Fruit fly (Drosophila melanogaster) whole organism, larva: ENCODE results near the gene CG6443.

Experiments
- noc ChIP-seq: fragments of 200-800 bp; sonication (Bioruptor generic); optimal IDR thresholded peaks from 3 replicates; lab custom pipeline; 2019; ENCODE audit warnings: missing biosample characterization, mild to moderate bottlenecking, missing genetic modification characterization, moderate library complexity

Gene CG6443

DNA sequence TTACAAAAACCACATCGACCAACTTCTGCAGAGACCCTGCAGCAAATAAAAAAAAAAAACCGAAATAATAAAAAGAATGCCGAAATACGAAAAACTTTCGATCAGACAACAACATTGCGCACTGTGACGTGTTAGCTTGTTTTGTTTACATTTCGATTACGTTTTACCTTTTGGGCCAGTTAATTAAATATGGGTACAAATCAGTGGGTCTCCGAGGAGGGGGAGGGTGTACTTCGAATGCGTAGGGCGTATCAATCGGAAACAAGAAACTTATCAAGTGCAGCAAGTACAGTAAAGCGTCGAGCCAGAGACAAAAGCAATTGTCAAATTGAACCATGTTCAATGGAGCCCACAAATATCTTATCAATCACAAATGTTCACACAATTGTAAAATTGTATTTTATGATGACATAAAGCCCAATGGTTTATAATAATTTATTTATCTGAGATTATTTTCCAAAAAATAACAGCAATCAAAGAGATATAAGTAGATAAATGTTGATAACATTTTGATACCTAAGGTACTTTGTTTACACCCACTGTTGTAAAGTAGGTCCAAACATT is 27.2 kb upstream of the CG6443 start, which contains the start of gene Lip1:
Lip1 (minus strand) TSS at position 46 of the 564 bp plus-strand sequence.
- TF ChIP-seq noc (tag; lab: Kevin White, UChicago), result no peak

DNA sequence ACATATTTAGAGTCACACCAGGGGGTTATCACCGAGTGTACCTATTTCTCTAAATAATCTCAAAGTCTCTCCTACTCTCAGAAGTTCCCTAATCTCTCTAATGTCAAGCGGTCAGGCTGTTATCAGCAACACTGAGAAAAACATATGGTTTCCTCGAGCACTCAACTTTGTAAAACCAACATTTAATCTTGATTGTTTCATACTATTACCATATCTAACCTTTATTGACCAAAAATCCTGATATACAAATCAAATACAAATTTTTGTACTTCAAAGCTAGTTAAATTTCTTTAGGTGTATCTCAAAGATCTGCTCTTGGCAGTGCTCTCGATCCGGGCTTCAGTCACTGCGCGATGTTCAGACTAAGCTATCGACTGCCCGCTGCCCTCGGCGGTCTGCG is 25.5 kb upstream of the CG6443 start, which contains the start of gene CG6415:
CG6415 (plus strand) TSS at position 341 of the 400 bp plus-strand sequence.
- peak; percentile 92 for TF ChIP-seq noc (tag; lab: Kevin White, UChicago)

DNA sequence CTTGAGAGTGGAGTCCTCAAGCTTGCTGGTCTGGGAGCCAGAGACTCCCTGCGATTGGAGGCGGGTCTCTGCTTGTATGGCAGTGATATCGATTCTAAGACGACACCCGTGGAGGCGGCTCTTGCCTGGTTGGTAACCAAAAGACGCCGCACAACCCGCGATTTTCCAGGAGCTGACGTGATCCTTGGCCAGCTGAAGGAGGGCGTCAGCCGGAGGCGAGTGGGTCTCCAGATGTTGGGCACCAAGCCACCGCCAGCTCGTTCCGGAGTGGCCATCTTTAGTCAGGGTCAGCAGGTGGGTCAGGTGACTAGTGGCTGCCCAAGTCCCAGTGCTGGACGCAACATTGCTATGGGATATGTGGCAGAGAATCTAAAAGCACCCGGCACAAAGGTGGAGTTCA is 24.4 kb upstream of the CG6443 start:
- TF ChIP-seq noc (tag; lab: Kevin White, UChicago), result no peak

DNA sequence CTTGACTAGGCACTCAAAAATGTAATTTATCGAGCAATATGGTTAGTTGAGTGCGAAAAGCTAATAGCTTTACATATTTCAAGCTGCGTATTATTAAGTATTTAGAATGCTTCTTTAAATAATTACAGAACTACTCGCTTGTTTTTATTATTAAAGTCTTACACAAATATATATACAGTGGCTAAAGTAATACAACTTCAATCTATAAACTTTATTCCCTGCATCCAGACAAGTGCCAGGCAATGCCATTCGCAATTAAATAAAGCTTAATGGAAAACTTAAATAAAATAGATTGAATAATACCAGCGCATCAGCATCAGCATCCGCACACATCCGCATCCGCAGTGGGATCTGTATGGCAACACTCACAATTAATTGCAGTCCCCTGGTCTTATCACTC is 22.5 kb upstream of the CG6443 start:
- no peak for TF ChIP-seq noc (tag; lab: Kevin White, UChicago)

DNA sequence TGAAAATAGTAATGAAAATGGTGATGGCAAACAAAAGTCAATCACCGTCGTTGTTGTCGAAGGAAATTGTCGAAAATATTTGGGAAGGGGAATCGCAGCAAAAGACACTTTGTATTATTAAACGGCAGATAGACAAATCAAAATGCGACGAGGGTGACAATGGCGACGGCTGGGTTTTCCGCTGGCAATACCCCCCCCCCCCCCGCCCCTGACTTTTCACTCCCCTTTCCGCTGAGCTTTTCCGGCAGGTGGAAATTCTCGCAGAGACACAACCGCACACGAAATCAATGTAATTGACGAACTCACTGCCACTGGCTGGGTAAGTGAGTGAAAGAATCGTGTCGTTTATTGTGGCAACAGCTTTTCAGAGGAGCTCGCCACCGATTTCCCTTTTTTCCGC is 20.7 kb upstream of the CG6443 start:
- no peak for TF ChIP-seq noc (tag; lab: Kevin White, UChicago)

DNA sequence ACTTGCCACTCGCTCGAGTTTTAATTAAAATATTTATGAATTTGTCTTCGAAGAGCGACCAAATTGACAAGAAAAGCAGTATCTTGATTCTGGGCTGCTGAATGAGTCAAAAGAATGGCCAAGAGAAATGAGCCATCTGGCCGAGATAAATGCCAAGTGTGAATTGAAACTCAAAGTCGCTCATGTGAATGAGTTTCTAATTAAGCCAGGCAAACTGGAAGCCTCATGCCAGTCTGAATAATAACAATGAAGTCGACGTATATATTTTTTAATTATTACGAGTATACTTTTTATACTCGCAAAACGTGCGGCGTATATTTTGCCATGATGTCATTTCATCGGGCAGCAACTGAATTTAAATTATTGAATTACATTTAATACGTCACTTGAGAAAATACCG is 19.4 kb upstream of the CG6443 start, which contains the start of gene Lip2:
Lip2 (minus strand) TSS at position 101 of the 400 bp plus-strand sequence.
- no peak for TF ChIP-seq noc (tag; lab: Kevin White, UChicago)

DNA sequence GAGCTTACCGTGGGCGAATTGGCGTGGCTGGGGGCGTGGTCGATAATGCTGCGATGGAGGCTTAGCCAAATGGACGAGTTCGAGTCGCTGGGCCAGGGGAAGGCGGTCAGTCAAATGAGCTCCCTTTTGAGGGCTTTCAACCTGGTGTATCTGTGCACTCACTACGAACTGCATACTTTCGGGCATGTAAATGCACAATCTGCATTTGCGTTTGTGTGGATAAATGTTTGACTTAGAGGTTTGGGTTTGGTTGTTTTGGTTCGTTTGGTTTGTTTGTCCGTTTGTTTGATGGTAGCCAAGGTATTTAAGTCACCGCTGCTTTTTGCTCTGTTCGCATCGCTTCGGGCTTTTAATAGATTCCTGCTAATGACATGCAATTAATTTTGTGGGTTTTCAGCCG is 17.6 kb upstream of the CG6443 start:
- no peak for TF ChIP-seq noc (tag; lab: Kevin White, UChicago)

DNA sequence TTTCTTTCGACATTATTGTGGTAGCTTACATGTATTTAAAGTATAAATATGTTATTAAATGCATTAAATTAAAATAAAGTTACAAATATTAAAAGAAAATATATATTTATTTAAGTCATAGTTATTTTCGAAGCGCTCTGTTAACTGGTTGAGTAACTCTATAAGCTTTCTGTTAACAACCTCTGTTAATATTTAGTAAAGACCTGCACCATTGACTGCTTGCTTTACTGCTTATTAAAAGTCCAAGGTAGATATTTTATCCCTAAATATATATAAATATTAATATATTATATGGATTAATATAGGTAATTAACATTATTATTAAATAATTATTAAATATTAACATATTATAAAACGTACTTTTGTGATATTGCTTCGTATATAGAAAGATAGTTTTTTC is 7.2 kb upstream of the CG6443 start:
- TF ChIP-seq noc (tag; lab: Kevin White, UChicago), result no peak

DNA sequence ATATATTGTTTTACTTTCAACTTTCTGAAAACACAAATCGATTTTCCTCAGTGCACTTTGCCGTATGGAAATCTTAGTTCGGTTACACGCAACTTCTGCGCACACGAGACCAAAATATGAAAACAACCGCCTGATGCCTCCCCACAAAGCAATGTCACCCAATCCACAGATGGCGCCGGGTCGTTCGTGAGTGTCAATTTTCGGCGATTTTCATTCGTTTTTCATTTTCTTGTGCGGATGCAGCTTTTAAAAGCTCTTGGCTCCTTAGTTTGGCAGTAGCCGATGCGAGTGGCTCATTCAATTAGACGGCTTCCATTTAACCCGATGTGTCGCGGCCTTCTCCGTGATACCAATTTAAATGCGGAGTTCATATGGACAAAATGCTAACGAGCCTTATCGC is 4.9 kb upstream of the CG6443 start, which contains the start of gene CG6431:
CG6431 (plus strand) TSS at position 301 of the 400 bp plus-strand sequence.
- TF ChIP-seq noc (tag; lab: Kevin White, UChicago), result no peak

DNA sequence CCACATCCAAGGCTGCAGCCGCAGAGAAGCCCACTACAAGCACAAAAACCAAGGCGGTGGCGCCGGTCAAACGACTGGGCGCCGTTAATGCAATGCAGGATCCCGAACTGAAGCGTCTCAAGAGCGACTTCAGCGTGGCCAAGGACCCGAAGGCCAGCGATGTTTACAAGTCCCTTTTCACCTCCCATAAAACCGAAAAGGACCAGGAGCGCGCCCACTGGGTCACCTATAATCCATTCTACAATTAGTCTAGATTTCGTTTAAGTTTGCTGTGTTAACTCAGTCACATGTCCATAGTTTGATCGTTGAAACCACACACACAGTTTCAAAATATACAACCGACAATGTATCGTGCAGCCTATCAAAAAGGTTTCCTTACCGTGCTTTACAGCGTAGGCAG is 1.2 kb downstream of the CG6443 start, which contains the start of gene CG17118:
CG17118 (plus strand) TSS at position 301 of the 400 bp plus-strand sequence.
- TF ChIP-seq noc (tag; lab: Kevin White, UChicago), result no peak

DNA sequence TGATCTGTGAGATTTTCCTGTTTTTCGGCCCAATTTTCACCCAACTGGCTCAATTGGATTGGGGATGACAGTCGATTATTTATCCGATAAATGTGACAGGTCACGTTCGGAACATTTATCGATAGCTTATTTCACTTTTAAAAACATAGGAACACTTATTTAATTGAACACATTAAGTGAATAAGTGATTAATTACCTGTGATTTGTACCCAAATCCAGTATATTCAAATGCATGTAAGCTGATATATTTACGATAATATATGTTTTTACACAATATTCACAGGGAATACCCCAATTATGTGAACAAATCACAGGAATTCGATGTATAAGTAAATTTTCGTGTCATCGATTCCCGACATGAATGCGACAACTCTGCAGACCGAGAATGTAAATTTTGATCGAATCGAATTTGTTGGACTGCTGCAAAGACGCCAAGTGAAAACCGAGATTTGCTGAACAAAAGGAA is 3.6 kb downstream of the CG6443 start, which contains the start of the genes EMC3 and Dpy-30L1:
EMC3 (minus strand) TSS at position 81 of the 466 bp plus-strand sequence.
Dpy-30L1 (plus strand) TSS at position 311 of the 466 bp plus-strand sequence.
- no peak for TF ChIP-seq noc (tag; lab: Kevin White, UChicago)

DNA sequence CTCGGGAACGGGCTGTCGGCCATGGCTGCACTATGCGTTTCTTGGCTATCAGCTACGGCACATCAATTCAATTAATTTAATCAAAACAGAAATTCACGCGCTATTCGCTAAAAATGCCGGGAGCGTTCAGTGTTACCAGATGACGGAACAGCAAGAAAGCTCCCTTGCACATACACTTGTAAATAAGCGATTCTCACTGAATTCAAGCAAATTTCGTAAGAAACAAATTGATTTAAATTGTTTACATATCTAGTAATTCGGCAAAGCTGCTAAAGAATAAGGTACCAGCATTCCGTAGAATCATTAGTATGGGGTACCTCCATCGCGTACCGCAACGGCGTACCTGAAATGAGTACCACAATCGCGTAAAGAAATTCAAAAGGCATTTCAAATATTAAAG is 7.1 kb downstream of the CG6443 start, which contains the start of gene Nup107:
Nup107 (minus strand) TSS at position 149 of the 400 bp plus-strand sequence.
- no peak for TF ChIP-seq noc (tag; lab: Kevin White, UChicago)

DNA sequence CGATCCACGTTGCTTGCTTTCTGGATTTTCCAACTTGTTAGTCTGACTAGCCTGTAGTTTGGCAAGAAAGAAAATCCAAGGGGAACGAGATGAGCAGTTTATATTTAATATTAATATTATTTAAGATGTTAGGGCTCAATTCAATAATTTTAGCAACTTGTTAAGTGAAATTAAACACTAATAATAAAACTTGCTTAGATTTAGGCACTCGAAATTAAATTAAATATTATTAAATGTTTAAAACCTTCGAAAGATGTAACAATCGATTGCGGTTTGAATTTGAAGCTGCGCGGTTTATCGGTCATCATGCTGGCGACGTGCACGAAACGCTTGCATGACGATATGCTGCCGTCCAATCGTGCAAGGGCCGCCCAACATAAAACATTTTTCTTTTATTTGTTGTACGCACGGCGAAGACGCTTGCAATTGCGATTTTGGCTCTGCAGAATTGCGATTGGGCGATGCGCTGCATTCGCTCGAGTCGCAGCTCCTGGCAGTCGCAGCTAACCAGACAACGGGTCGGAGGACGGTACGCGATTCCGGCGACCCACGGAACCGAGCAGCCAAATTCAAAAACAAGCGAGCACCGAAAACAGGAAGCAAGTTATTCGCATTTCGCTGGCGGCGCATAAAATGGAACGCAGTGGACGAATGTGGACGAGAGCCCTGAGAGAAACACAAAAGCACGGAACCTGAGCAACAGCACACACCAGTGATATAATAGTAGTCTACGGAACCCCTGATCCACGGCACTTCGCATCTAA is 8.4 kb downstream of the CG6443 start, which contains the start of the genes Vha16-5 and CG12299:
Vha16-5 (minus strand) TSS at position 51 of the 764 bp plus-strand sequence.
CG12299 (plus strand) TSS at position 353 of the 764 bp plus-strand sequence.
- TF ChIP-seq noc (tag; lab: Kevin White, UChicago), result no peak

DNA sequence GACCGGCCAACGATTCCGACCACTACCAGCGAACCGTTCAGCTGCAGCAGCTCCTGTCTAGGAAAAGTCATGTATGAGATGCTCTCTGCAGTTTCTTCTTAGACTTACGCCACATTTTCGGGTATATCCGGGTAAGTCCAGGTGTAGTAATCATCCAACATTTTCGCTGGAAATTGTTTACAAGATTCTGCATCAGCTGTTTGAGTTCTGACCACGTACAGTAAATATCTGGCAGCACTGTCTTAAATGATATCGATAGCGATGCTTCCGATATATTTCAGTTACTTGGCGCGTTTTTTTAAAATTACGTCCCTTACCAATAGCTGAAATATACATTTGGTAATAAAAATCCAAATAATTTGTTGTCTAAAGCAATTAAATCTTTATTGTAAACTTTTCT is 14.9 kb downstream of the CG6443 start, which contains the start of gene CG6729:
CG6729 (minus strand) TSS at position 222 of the 400 bp plus-strand sequence.
- TF ChIP-seq noc (tag; lab: Kevin White, UChicago), result no peak

DNA sequence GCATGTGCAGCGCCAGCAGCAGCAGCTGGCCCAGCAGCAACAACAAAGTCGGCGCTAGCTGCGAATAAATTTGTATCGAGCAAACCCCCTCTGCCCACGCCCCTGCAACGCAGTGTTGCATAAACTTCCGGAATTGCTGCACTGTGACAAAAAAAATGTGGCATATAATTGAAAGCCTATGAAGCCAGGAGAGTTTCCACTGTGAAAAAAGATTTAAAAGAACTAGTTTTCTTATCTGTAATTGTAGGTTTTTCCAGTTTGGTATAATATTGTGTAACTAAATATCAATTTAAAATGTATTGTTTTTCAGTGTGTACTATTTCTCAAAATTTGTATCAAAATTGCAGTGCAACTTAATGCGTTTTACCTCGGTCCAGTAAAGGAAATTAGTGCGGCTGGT is 19.4 kb downstream of the CG6443 start:
- TF ChIP-seq noc (tag; lab: Kevin White, UChicago), result no peak
